Fruit fly (Drosophila melanogaster): ENCODE data around the gene xit.

xit gene

dm6 chrX:6804485-6805295 lies 16.1 kb upstream of the xit start:
- TF ChIP-seq CG34422 (GFP tag; IDR thresholded peaks at IDR 0.05): peak; percentile 87
- peak; percentile 33 for TF ChIP-seq CG6683 (GFP tag; optimal IDR thresholded peaks at IDR 0.05)
- peak; percentile 76 for TF ChIP-seq dati (GFP tag; IDR thresholded peaks at IDR 0.05)
- no peak for TF ChIP-seq Tbp (GFP tag; optimal IDR thresholded peaks at IDR 0.05)
- TF ChIP-seq CG7357 (GFP tag; IDR thresholded peaks at IDR 0.05): peak; percentile 64; the same call in 1 of the 3 replicates
- TF ChIP-seq Mad (GFP tag; optimal IDR thresholded peaks at IDR 0.05): peak; percentile 69
- TF ChIP-seq CG17361 (GFP tag; IDR thresholded peaks at IDR 0.05): no peak; the same call in 1 of the 3 replicates
- peak; percentile 57 for TF ChIP-seq CG4854 (GFP tag; optimal IDR thresholded peaks at IDR 0.05)
- TF ChIP-seq sim (GFP tag; IDR thresholded peaks at IDR 0.05): peak; percentile 72; the same call in 1 of the 2 replicates
- TF ChIP-seq peb (GFP tag; IDR thresholded peaks at IDR 0.05): peak; percentile 56; the same call in 1 of the 2 replicates
- peak; percentile 76 for TF ChIP-seq ssp (GFP tag; IDR thresholded peaks at IDR 0.05)
- TF ChIP-seq CG3281 (GFP tag; optimal IDR thresholded peaks at IDR 0.05): peak; percentile 73
- no peak for TF ChIP-seq ERR (GFP tag; optimal IDR thresholded peaks at IDR 0.05)
- peak; percentile 85 for TF ChIP-seq CG5953 (GFP tag; IDR thresholded peaks at IDR 0.05)
- TF ChIP-seq CG12219 (GFP tag; optimal IDR thresholded peaks at IDR 0.05): peak; percentile 68
- peak; percentile 91 for TF ChIP-seq HLH3B (GFP tag; IDR thresholded peaks at IDR 0.05)
- TF ChIP-seq lilli (GFP tag; optimal IDR thresholded peaks at IDR 0.05): peak; percentile 77
- TF ChIP-seq CG30431 (GFP tag; optimal IDR thresholded peaks at IDR 0.05): peak; percentile 59
- TF ChIP-seq Hmx (GFP tag; optimal IDR thresholded peaks at IDR 0.05): no peak
- peak; percentile 90 for TF ChIP-seq chm (GFP tag; IDR thresholded peaks at IDR 0.05)
- peak; percentile 78 for TF ChIP-seq CG30403 (GFP tag; optimal IDR thresholded peaks at IDR 0.05)
- TF ChIP-seq so (GFP tag; IDR thresholded peaks at IDR 0.05): peak; percentile 84
- no peak for TF ChIP-seq lov (optimal IDR thresholded peaks at IDR 0.05)
- peak; percentile 87; the same call in 2 of the 3 replicates for TF ChIP-seq lov (GFP tag; IDR thresholded peaks at IDR 0.05)
- peak; percentile 94 for TF ChIP-seq zfh1 (GFP tag; IDR thresholded peaks at IDR 0.05)
- TF ChIP-seq Hr78 (GFP tag; optimal IDR thresholded peaks at IDR 0.05): no peak
- TF ChIP-seq D19A (tag; optimal IDR thresholded peaks at IDR 0.05): peak; percentile 78
- peak; percentile 18 for TF ChIP-seq fd3F (GFP tag; optimal IDR thresholded peaks at IDR 0.05)
- peak; percentile 78 for TF ChIP-seq Fer3 (tag; optimal IDR thresholded peaks at IDR 0.05)
- peak; percentile 48 for TF ChIP-seq CG15696 (tag; optimal IDR thresholded peaks at IDR 0.05)
- no peak for TF ChIP-seq Oaz (GFP tag; IDR thresholded peaks at IDR 0.05)
- TF ChIP-seq kni (GFP tag; optimal IDR thresholded peaks at IDR 0.05): no peak
- peak; percentile 68; the same call in 1 of the 2 replicates for TF ChIP-seq CG31224 (GFP tag; IDR thresholded peaks at IDR 0.05)
- peak; percentile 76 for TF ChIP-seq Atf-2 (GFP tag; optimal IDR thresholded peaks at IDR 0.05)
- peak; percentile 62 for TF ChIP-seq Lim3 (GFP tag; IDR thresholded peaks at IDR 0.05)
- peak; percentile 5 for TF ChIP-seq da (GFP tag; optimal IDR thresholded peaks at IDR 0.05)
- peak; percentile 75 for TF ChIP-seq CG2875 (GFP tag; optimal IDR thresholded peaks at IDR 0.05)
- peak; percentile 74 for TF ChIP-seq CG32767 (GFP tag; IDR thresholded peaks at IDR 0.05)
- peak; percentile 75 for TF ChIP-seq caup (GFP tag; optimal IDR thresholded peaks at IDR 0.05; ENCODE audit: severe bottlenecking)
- peak; percentile 33 for TF ChIP-seq vfl (GFP tag; optimal IDR thresholded peaks at IDR 0.05)
- no peak for TF ChIP-seq Kr (GFP tag; optimal IDR thresholded peaks at IDR 0.05)
- no peak for TF ChIP-seq Deaf1 (tag; optimal IDR thresholded peaks at IDR 0.05)
- TF ChIP-seq CG12071 (GFP tag; optimal IDR thresholded peaks at IDR 0.05): peak; percentile 72
- TF ChIP-seq CG17912 (GFP tag; optimal IDR thresholded peaks at IDR 0.05): no peak
- TF ChIP-seq CG7556 (GFP tag; optimal IDR thresholded peaks at IDR 0.05): peak; percentile 69
- TF ChIP-seq CG17328 (GFP tag; IDR thresholded peaks at IDR 0.05): peak; percentile 93
- peak; percentile 67 for TF ChIP-seq CG18476 (GFP tag; optimal IDR thresholded peaks at IDR 0.05)
- TF ChIP-seq Dek (tag; optimal IDR thresholded peaks at IDR 0.05): peak; percentile 51
- TF ChIP-seq jumu (GFP tag; optimal IDR thresholded peaks at IDR 0.05): peak; percentile 55
- TF ChIP-seq al (GFP tag; IDR thresholded peaks at IDR 0.05): peak; percentile 76; the same call in 1 of the 2 replicates
